Worm (Caenorhabditis elegans) whole organism, early embryonic: ENCODE data around the gene F37C4.6.

Source experiments
- B0310.2 ChIP-seq: sonication (generic microtip); optimal IDR thresholded peaks from 2 replicates; lab custom pipeline; 2016; ENCODE audit warnings: mild to moderate bottlenecking, missing genetic modification characterization, missing compliant biosample characterization
- F13C5.2 ChIP-seq: sonication (generic microtip); optimal IDR thresholded peaks from 2 replicates; lab custom pipeline; 2017; ENCODE audit warnings: mild to moderate bottlenecking, missing genetic modification characterization, inconsistent platforms, missing compliant biosample characterization
- aly-1 ChIP-seq: sonication (generic microtip); optimal IDR thresholded peaks from 2 replicates; lab custom pipeline; 2016; ENCODE audit warnings: missing genetic modification characterization, missing compliant biosample characterization
- ama-1 ChIP-seq: fragments of 150-350 bp; optimal IDR thresholded peaks from 2 replicates; lab custom pipeline; 2014
- ceh-13 ChIP-seq: fragments of 200-800 bp; sonication (Bioruptor generic); optimal IDR thresholded peaks from 2 replicates; lab custom pipeline; 2018; ENCODE audit warnings: mild to moderate bottlenecking, missing genetic modification characterization, missing compliant biosample characterization
- ceh-36 ChIP-seq: sonication (generic microtip); optimal IDR thresholded peaks from 2 replicates; lab custom pipeline; 2016; ENCODE audit warnings: missing genetic modification characterization, inconsistent platforms, missing compliant biosample characterization
- ets-7 ChIP-seq: sonication (generic microtip); optimal IDR thresholded peaks from 2 replicates; lab custom pipeline; 2016; ENCODE audit warnings: missing genotype, missing genetic modification characterization, missing compliant biosample characterization
- flt-1 ChIP-seq: fragments of 200-800 bp; sonication (Bioruptor generic); IDR thresholded peaks from 2 replicates; pipeline ENCODE4 v1.3.6; 2022; ENCODE audit warnings: missing genetic modification characterization, missing compliant biosample characterization
- hmbx-1 ChIP-seq: sonication (generic microtip); optimal IDR thresholded peaks from 2 replicates; lab custom pipeline; 2016; ENCODE audit warnings: mild to moderate bottlenecking, missing genetic modification characterization, missing compliant biosample characterization
- hmg-4 ChIP-seq: fragments of 200-800 bp; sonication (Bioruptor generic); optimal IDR thresholded peaks from 2 replicates; lab custom pipeline; 2018; ENCODE audit warnings: mild to moderate bottlenecking, missing genetic modification characterization, missing compliant biosample characterization
- hnd-1 ChIP-seq: sonication (generic microtip); optimal IDR thresholded peaks from 2 replicates; lab custom pipeline; 2016; ENCODE audit warnings: missing genetic modification characterization, missing compliant biosample characterization
- pes-1 ChIP-seq: fragments of 200-800 bp; sonication (Bioruptor generic); IDR thresholded peaks from 2 replicates; pipeline ENCODE4 v1.3.6; 2022; ENCODE audit warnings: missing genetic modification reagents, missing genetic modification characterization, missing compliant biosample characterization
- scrt-1 ChIP-seq: fragments of 200-800 bp; sonication (Bioruptor generic); IDR thresholded peaks from 2 replicates; pipeline ENCODE4 v1.3.6; 2022; ENCODE audit warnings: missing genetic modification characterization, missing compliant biosample characterization
- sea-1 ChIP-seq: fragments of 200-800 bp; sonication (Bioruptor generic); conservative IDR thresholded peaks from 2 replicates; pipeline ENCODE4 v1.3.6; 2022; ENCODE audit warnings: missing genetic modification characterization, missing compliant biosample characterization
- tbx-11 ChIP-seq: fragments of 200-800 bp; sonication (Bioruptor generic); IDR thresholded peaks from 2 replicates; pipeline ENCODE4 v1.3.6; 2022; ENCODE audit warnings: missing genetic modification characterization, missing compliant biosample characterization
- tbx-37 ChIP-seq: fragments of 200-800 bp; sonication (Bioruptor generic); conservative IDR thresholded peaks from 2 replicates; pipeline ENCODE4 v1.3.6; 2022; ENCODE audit warnings: missing genetic modification reagents, missing genetic modification characterization, missing compliant biosample characterization
- tra-4 ChIP-seq: sonication (generic microtip); optimal IDR thresholded peaks from 2 replicates; lab custom pipeline; 2017; ENCODE audit warnings: missing genetic modification characterization, missing compliant biosample characterization

Gene F37C4.6

ce11 chrIV:3869875-3870274 lies 8.3 kb downstream of the F37C4.6 start:
- TF ChIP-seq pes-1 (GFP tag; lab: Robert Waterston, UW): no peak
- no peak for TF ChIP-seq scrt-1
- no peak for TF ChIP-seq ceh-36 (tag; lab: Kevin White, UChicago)
- TF ChIP-seq B0310.2 (tag; lab: Kevin White, UChicago): no peak
- TF ChIP-seq F13C5.2 (tag; lab: Kevin White, UChicago): no peak
- TF ChIP-seq hmg-4 (GFP tag; lab: Kevin White, UChicago): no peak
- no peak for TF ChIP-seq tbx-11
- no peak for TF ChIP-seq tra-4 (tag; lab: Kevin White, UChicago)
- no peak for TF ChIP-seq flt-1 (GFP tag; lab: Robert Waterston, UW)
- TF ChIP-seq ceh-13: no peak
- no peak for TF ChIP-seq sea-1 (GFP tag; lab: Robert Waterston, UW)
- no peak for TF ChIP-seq ets-7
- TF ChIP-seq ama-1 (lab: Kevin White, UChicago): no peak
- TF ChIP-seq hnd-1 (tag; lab: Kevin White, UChicago): no peak
- TF ChIP-seq tbx-37 (GFP tag; lab: Robert Waterston, UW): no peak
- no peak for TF ChIP-seq hmbx-1 (tag; lab: Kevin White, UChicago)

- TF ChIP-seq scrt-1 (no peak), ama-1 (lab: Kevin White, UChicago) (no peak), aly-1 (no peak), pes-1 (GFP tag; lab: Robert Waterston, UW) (no peak), sea-1 (GFP tag; lab: Robert Waterston, UW) (no peak), ceh-13 (no peak), hnd-1 (tag; lab: Kevin White, UChicago) (no peak), ets-7 (no peak), hmg-4 (GFP tag; lab: Kevin White, UChicago) (no peak), tbx-37 (GFP tag; lab: Robert Waterston, UW) (no peak), tra-4 (tag; lab: Kevin White, UChicago) (no peak), B0310.2 (tag; lab: Kevin White, UChicago) (no peak), hmbx-1 (tag; lab: Kevin White, UChicago) (no peak), flt-1 (GFP tag; lab: Robert Waterston, UW) (no peak), F13C5.2 (tag; lab: Kevin White, UChicago) (no peak), tbx-11 (no peak), ceh-36 (tag; lab: Kevin White, UChicago) (no peak)
Measured at ce11 chrIV:3867252-3867651, 10.9 kb downstream of the F37C4.6 start, which contains the start of gene F37C4.4. TSS of gene F37C4.4 (plus strand) at chrIV:3867309.

DNA sequence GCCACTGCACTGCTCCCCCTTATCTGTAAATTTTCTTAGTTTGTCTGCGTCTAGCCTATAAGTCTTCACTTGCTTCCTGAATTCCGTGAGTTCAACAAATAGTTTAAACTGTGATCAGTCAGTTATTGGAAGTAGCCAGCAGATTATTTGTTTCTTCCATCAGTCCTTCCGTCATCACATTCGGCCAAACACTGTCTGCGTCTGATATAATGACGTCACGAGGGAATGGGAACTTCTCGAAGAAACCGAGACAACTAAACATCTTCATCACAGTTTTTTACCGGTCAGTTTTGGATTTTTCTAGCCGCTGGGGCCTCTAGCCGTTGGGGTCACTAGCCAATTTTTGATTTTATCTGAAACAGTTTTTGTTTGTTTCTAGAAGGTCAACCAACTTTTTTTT lies 12.1 kb downstream of the F37C4.6 start:
- TF ChIP-seq tbx-37 (GFP tag; lab: Robert Waterston, UW): no peak
- TF ChIP-seq hmg-4 (GFP tag; lab: Kevin White, UChicago): no peak
- no peak for TF ChIP-seq flt-1 (GFP tag; lab: Robert Waterston, UW)
- TF ChIP-seq tra-4 (tag; lab: Kevin White, UChicago): no peak
- no peak for TF ChIP-seq ets-7
- TF ChIP-seq scrt-1: no peak
- no peak for TF ChIP-seq B0310.2 (tag; lab: Kevin White, UChicago)
- TF ChIP-seq aly-1: no peak
- TF ChIP-seq F13C5.2 (tag; lab: Kevin White, UChicago): no peak
- TF ChIP-seq ama-1 (lab: Kevin White, UChicago): no peak
- TF ChIP-seq pes-1 (GFP tag; lab: Robert Waterston, UW): no peak
- no peak for TF ChIP-seq sea-1 (GFP tag; lab: Robert Waterston, UW)
- TF ChIP-seq ceh-36 (tag; lab: Kevin White, UChicago): no peak
- no peak for TF ChIP-seq ceh-13
- TF ChIP-seq hmbx-1 (tag; lab: Kevin White, UChicago): no peak
- no peak for TF ChIP-seq hnd-1 (tag; lab: Kevin White, UChicago)
- no peak for TF ChIP-seq tbx-11

DNA sequence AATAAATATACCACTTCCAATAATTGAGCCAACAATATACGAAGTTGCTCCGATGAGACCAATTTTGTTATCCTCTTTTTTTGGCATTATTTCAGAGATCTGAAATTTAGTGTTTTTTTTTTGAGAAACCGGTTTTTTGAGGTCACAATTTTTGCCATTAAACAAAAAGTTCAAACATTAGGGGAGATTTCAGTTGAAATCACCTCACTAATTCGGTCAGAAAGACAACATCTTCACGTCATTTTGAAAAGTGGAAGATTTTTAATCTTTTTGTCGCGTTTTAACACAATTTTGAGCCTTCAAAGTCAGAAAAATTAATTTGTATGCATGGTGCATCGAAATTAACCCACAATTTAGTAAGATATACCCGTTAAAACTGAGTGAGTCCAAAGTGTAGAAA lies 13.2 kb downstream of the F37C4.6 start, which contains the start of gene aat-8:
aat-8 (minus strand) TSS at position 101 of the 400 bp plus-strand sequence.
- no peak for TF ChIP-seq tra-4 (tag; lab: Kevin White, UChicago)
- no peak for TF ChIP-seq B0310.2 (tag; lab: Kevin White, UChicago)
- TF ChIP-seq pes-1 (GFP tag; lab: Robert Waterston, UW): no peak
- no peak for TF ChIP-seq aly-1
- TF ChIP-seq hmg-4 (GFP tag; lab: Kevin White, UChicago): no peak
- no peak for TF ChIP-seq tbx-37 (GFP tag; lab: Robert Waterston, UW)
- no peak for TF ChIP-seq ets-7
- TF ChIP-seq hmbx-1 (tag; lab: Kevin White, UChicago): no peak
- TF ChIP-seq ama-1 (lab: Kevin White, UChicago): no peak
- no peak for TF ChIP-seq ceh-36 (tag; lab: Kevin White, UChicago)
- no peak for TF ChIP-seq tbx-11
- TF ChIP-seq scrt-1: no peak
- TF ChIP-seq hnd-1 (tag; lab: Kevin White, UChicago): no peak
- no peak for TF ChIP-seq flt-1 (GFP tag; lab: Robert Waterston, UW)
- no peak for TF ChIP-seq sea-1 (GFP tag; lab: Robert Waterston, UW)

DNA sequence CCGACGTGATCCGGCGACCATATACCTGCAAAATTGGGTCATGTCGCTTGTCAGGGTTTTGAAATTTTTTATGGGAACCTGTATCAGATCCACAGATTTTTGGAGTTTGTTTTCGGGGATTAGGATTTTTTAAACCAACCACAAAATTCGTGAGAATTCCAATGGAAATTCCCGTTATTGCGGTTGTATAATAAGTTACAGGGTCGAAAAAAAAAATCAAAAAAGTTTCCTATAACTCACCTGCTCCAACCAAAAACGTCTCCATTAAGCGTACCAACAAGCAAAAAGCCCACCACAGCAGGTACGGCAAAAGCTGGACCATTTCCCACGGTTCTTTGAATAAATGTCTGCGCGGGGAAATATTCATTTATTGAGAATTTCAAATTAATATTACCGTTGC lies 15.2 kb downstream of the F37C4.6 start:
- TF ChIP-seq flt-1 (GFP tag; lab: Robert Waterston, UW) (no peak), sea-1 (GFP tag; lab: Robert Waterston, UW) (no peak), tra-4 (tag; lab: Kevin White, UChicago) (no peak), ceh-36 (tag; lab: Kevin White, UChicago) (no peak), ets-7 (no peak), pes-1 (GFP tag; lab: Robert Waterston, UW) (no peak)

ce11 chrIV:3860419-3860818 lies 17.7 kb downstream of the F37C4.6 start:
- no peak for TF ChIP-seq hmbx-1 (tag; lab: Kevin White, UChicago)
- no peak for TF ChIP-seq tbx-11
- TF ChIP-seq ceh-13: no peak
- TF ChIP-seq scrt-1: no peak
- no peak for TF ChIP-seq ets-7
- TF ChIP-seq F13C5.2 (tag; lab: Kevin White, UChicago): no peak
- TF ChIP-seq ceh-36 (tag; lab: Kevin White, UChicago): no peak
- TF ChIP-seq tra-4 (tag; lab: Kevin White, UChicago): no peak
- TF ChIP-seq hmg-4 (GFP tag; lab: Kevin White, UChicago): no peak
- TF ChIP-seq flt-1 (GFP tag; lab: Robert Waterston, UW): no peak
- TF ChIP-seq sea-1 (GFP tag; lab: Robert Waterston, UW): no peak
- no peak for TF ChIP-seq tbx-37 (GFP tag; lab: Robert Waterston, UW)
- TF ChIP-seq hnd-1 (tag; lab: Kevin White, UChicago): no peak
- no peak for TF ChIP-seq ama-1 (lab: Kevin White, UChicago)
- TF ChIP-seq pes-1 (GFP tag; lab: Robert Waterston, UW): no peak
- TF ChIP-seq aly-1: no peak
